Worm (Caenorhabditis elegans) whole organism, L4 larva: ENCODE data around the gene zig-12.

ENCODE experiments used
- F26F4.8 ChIP-seq: fragments of 200-800 bp; sonication (Bioruptor generic); conservative IDR thresholded peaks from 2 replicates; pipeline ENCODE4 v1.3.6; 2022; ENCODE audit warnings: missing genetic modification characterization, missing compliant biosample characterization
- F37D6.2 ChIP-seq: sonication (generic microtip); optimal IDR thresholded peaks from 2 replicates; lab custom pipeline; 2016; ENCODE audit warnings: mild to moderate bottlenecking, missing genetic modification characterization, missing compliant biosample characterization
- F44E2.7 ChIP-seq: fragments of 200-800 bp; sonication (Bioruptor generic); IDR thresholded peaks from 2 replicates; pipeline ENCODE4 v2.1.2; 2022; ENCODE audit warnings: missing genetic modification characterization, missing compliant biosample characterization
- R02D3.7 ChIP-seq: fragments of 150-350 bp; sonication (generic microtip); optimal IDR thresholded peaks from 3 replicates; lab custom pipeline; 2014; ENCODE audit warnings: missing biosample characterization, missing genetic modification characterization
- T26A8.4 ChIP-seq: fragments of 200-800 bp; sonication (Bioruptor generic); IDR thresholded peaks from 2 replicates; pipeline ENCODE4 v1.3.6; 2022; ENCODE audit warnings: missing genetic modification characterization, missing compliant biosample characterization
- Y105C5A.15 ChIP-seq: fragments of 200-800 bp; sonication (Bioruptor generic); IDR thresholded peaks from 2 replicates; pipeline ENCODE4 v1.3.6; 2022; ENCODE audit warnings: missing genetic modification characterization, missing compliant biosample characterization
- Y48G9A.11 ChIP-seq: fragments of 200-800 bp; sonication (Bioruptor generic); IDR thresholded peaks from 2 replicates; pipeline ENCODE4 v1.3.6; 2022; ENCODE audit warnings: missing genetic modification reagents, missing genetic modification characterization, missing compliant biosample characterization
- Y5F2A.4 ChIP-seq: fragments of 200-800 bp; sonication (Bioruptor generic); optimal IDR thresholded peaks from 2 replicates; lab custom pipeline; 2018; ENCODE audit warnings: mild to moderate bottlenecking, missing genetic modification characterization, missing compliant biosample characterization
- aly-2 ChIP-seq: sonication (generic microtip); optimal IDR thresholded peaks from 2 replicates; lab custom pipeline; 2018; ENCODE audit warnings: missing biosample characterization, missing genetic modification characterization
- ceh-20 ChIP-seq: fragments of 200-800 bp; sonication (Bioruptor generic); IDR thresholded peaks from 2 replicates; pipeline ENCODE4 v1.3.6; 2022; ENCODE audit warnings: missing genetic modification reagents, missing genetic modification characterization, missing compliant biosample characterization
- ceh-32 ChIP-seq: sonication (generic microtip); optimal IDR thresholded peaks from 2 replicates; lab custom pipeline; 2016; ENCODE audit warnings: mild to moderate bottlenecking, missing genetic modification characterization, missing compliant biosample characterization; ENCODE audit not compliant: poor library complexity
- ceh-62 ChIP-seq: sonication (generic microtip); optimal IDR thresholded peaks from 2 replicates; lab custom pipeline; 2017; ENCODE audit warnings: missing biosample characterization, missing genetic modification characterization
- ceh-82 ChIP-seq: sonication (generic microtip); optimal IDR thresholded peaks from 2 replicates; lab custom pipeline; 2017; ENCODE audit warnings: missing biosample characterization, missing genetic modification characterization
- daf-8 ChIP-seq: fragments of 200-800 bp; sonication (Bioruptor generic); IDR thresholded peaks from 2 replicates; pipeline ENCODE4 v1.3.6; 2022; ENCODE audit warnings: missing genetic modification characterization, missing compliant biosample characterization
- dve-1 ChIP-seq: sonication (generic microtip); optimal IDR thresholded peaks from 2 replicates; lab custom pipeline; 2017; ENCODE audit warnings: antibody characterized with exemption, mild to moderate bottlenecking, missing genetic modification characterization, missing compliant biosample characterization; ENCODE audit not compliant: insufficient read depth
- egl-27 ChIP-seq: sonication (generic microtip); optimal IDR thresholded peaks from 3 replicates; lab custom pipeline; 2017; ENCODE audit warnings: missing biosample characterization, missing genetic modification reagents, missing genetic modification characterization
- fkh-10 ChIP-seq: fragments of 150-350 bp; optimal IDR thresholded peaks from 2 replicates; lab custom pipeline; 2014; ENCODE audit warnings: missing biosample characterization, missing genetic modification reagents, missing genetic modification characterization
- hif-1 ChIP-seq, 2 experiments: sonication (generic microtip); optimal IDR thresholded peaks; 2 replicates each; lab custom pipeline; 2016 to 2017; ENCODE audit warnings: missing compliant biosample characterization in 2 of 2, missing genetic modification characterization in 2 of 2, missing genetic modification reagents in 2 of 2, missing genotype in 2 of 2, mild to moderate bottlenecking in 1 of 2
- hlh-11 ChIP-seq: fragments of 200-800 bp; sonication (Bioruptor generic); optimal IDR thresholded peaks from 2 replicates; lab custom pipeline; 2018; ENCODE audit warnings: mild to moderate bottlenecking, missing genetic modification characterization, missing compliant biosample characterization
- hmg-1.1 ChIP-seq: fragments of 200-800 bp; sonication (Bioruptor generic); IDR thresholded peaks from 2 replicates; pipeline ENCODE4 v1.3.6; 2022; ENCODE audit warnings: missing genetic modification reagents, missing genetic modification characterization, missing compliant biosample characterization
- jun-1 ChIP-seq: fragments of 150-350 bp; optimal IDR thresholded peaks from 2 replicates; lab custom pipeline; 2014; ENCODE audit warnings: missing biosample characterization, missing genetic modification reagents, missing genetic modification characterization
- lin-1 ChIP-seq: fragments of 200-800 bp; sonication (Bioruptor generic); IDR thresholded peaks from 2 replicates; pipeline ENCODE4 v1.3.6; 2022; ENCODE audit warnings: missing genetic modification reagents, missing genetic modification characterization, missing compliant biosample characterization
- lin-13 ChIP-seq: fragments of 150-350 bp; optimal IDR thresholded peaks from 2 replicates; lab custom pipeline; 2014; ENCODE audit warnings: missing biosample characterization, missing genetic modification reagents, missing genetic modification characterization
- lin-15B ChIP-seq: fragments of 150-350 bp; sonication (generic microtip); optimal IDR thresholded peaks from 3 replicates; lab custom pipeline; 2014; ENCODE audit warnings: missing biosample characterization, missing genetic modification characterization
- lir-3 ChIP-seq: sonication (generic microtip); optimal IDR thresholded peaks from 2 replicates; lab custom pipeline; 2016; ENCODE audit warnings: mild to moderate bottlenecking, missing genetic modification characterization, missing compliant biosample characterization
- lsy-2 ChIP-seq, 2 experiments: fragments of 150-350 bp in 1 of 2; sonication (generic microtip) in 1 of 2; optimal IDR thresholded peaks; 2 replicates each; lab custom pipeline; 2014 to 2017; ENCODE audit warnings: missing biosample characterization in 2 of 2, missing genetic modification characterization in 2 of 2
- madf-5 ChIP-seq, 2 experiments: fragments of 200-800 bp; sonication (Bioruptor generic); IDR thresholded peaks; 2 replicates each; pipeline ENCODE4 v1.3.6; 2022; ENCODE audit warnings: missing compliant biosample characterization in 2 of 2, missing genetic modification characterization in 2 of 2
- mes-2 ChIP-seq: sonication (generic microtip); optimal IDR thresholded peaks from 2 replicates; lab custom pipeline; 2016; ENCODE audit warnings: missing genotype, mild to moderate bottlenecking, missing genetic modification characterization, missing compliant biosample characterization; ENCODE audit not compliant: poor library complexity, severe bottlenecking
- mxl-2 ChIP-seq: fragments of 200-800 bp; sonication (Bioruptor generic); conservative IDR thresholded peaks from 2 replicates; pipeline ENCODE4 v1.3.6; 2022; ENCODE audit warnings: missing genetic modification reagents, missing genetic modification characterization, missing compliant biosample characterization
- mxl-3 ChIP-seq: fragments of 200-800 bp; sonication (Bioruptor generic); optimal IDR thresholded peaks from 2 replicates; lab custom pipeline; 2018; ENCODE audit warnings: mild to moderate bottlenecking, missing genetic modification characterization, missing compliant biosample characterization
- nhr-11 ChIP-seq: fragments of 150-350 bp; optimal IDR thresholded peaks from 2 replicates; lab custom pipeline; 2014; ENCODE audit warnings: missing biosample characterization, missing genetic modification characterization
- nhr-77 ChIP-seq: fragments of 150-350 bp; optimal IDR thresholded peaks from 2 replicates; lab custom pipeline; 2014; ENCODE audit warnings: missing biosample characterization, missing genetic modification characterization
- sdz-12 ChIP-seq: fragments of 200-800 bp; sonication (Bioruptor generic); optimal IDR thresholded peaks from 2 replicates; lab custom pipeline; 2018; ENCODE audit warnings: mild to moderate bottlenecking, missing genetic modification characterization, missing compliant biosample characterization
- spr-1 ChIP-seq: sonication (generic microtip); optimal IDR thresholded peaks from 2 replicates; lab custom pipeline; 2016; ENCODE audit warnings: mild to moderate bottlenecking, missing genetic modification characterization, missing compliant biosample characterization
- tag-97 ChIP-seq: fragments of 200-800 bp; sonication (Bioruptor generic); IDR thresholded peaks from 2 replicates; pipeline ENCODE4 v1.3.6; 2022; ENCODE audit warnings: missing genetic modification characterization, missing compliant biosample characterization
- tra-1 ChIP-seq: fragments of 200-800 bp; sonication (Bioruptor generic); IDR thresholded peaks from 2 replicates; pipeline ENCODE4 v1.3.6; 2022; ENCODE audit warnings: missing genetic modification reagents, missing genetic modification characterization, missing compliant biosample characterization
- unc-130 ChIP-seq: sonication (generic microtip); optimal IDR thresholded peaks from 2 replicates; lab custom pipeline; 2016; ENCODE audit warnings: missing genetic modification reagents, missing genetic modification characterization, missing compliant biosample characterization
- vab-7 ChIP-seq: fragments of 200-800 bp; sonication (Bioruptor generic); IDR thresholded peaks from 2 replicates; pipeline ENCODE4 v1.3.6; 2022; ENCODE audit warnings: missing genetic modification reagents, missing genetic modification characterization, missing compliant biosample characterization
- zag-1 ChIP-seq: fragments of 150-350 bp; optimal IDR thresholded peaks from 2 replicates; lab custom pipeline; 2014; ENCODE audit warnings: missing biosample characterization, missing genetic modification characterization
- zip-11 ChIP-seq: fragments of 200-800 bp; sonication (Bioruptor generic); IDR thresholded peaks from 2 replicates; pipeline ENCODE4 v1.3.6; 2022; ENCODE audit warnings: missing genetic modification characterization, missing compliant biosample characterization
- zip-2 ChIP-seq: fragments of 150-350 bp; optimal IDR thresholded peaks from 2 replicates; lab custom pipeline; 2014; ENCODE audit warnings: missing biosample characterization, missing genetic modification characterization
- ztf-11 ChIP-seq: fragments of 150-350 bp; optimal IDR thresholded peaks from 2 replicates; lab custom pipeline; 2014; ENCODE audit warnings: missing biosample characterization, missing genetic modification characterization

zig-12 gene

ce11 chrX:8723840-8724239 lies 39.9 kb upstream of the zig-12 start (continued):
- TF ChIP-seq F26F4.8 (GFP tag; lab: Robert Waterston, UW) (no peak), tag-97 (GFP tag; lab: Robert Waterston, UW) (no peak), Y5F2A.4 (GFP tag; lab: Kevin White, UChicago) (no peak), F44E2.7 (GFP tag; lab: Robert Waterston, UW) (no peak), lir-3 (tag; lab: Kevin White, UChicago) (no peak), spr-1 (tag; lab: Kevin White, UChicago) (no peak), lin-15B (tag; lab: Kevin White, UChicago) (no peak), zip-2 (tag; lab: Kevin White, UChicago) (no peak), ceh-20 (GFP tag; lab: Robert Waterston, UW) (0 out of 2 replicates have a peak, but pooled peaks have one; percentile 22), ceh-32 (no peak), daf-8 (GFP tag; lab: Robert Waterston, UW) (no peak), mes-2 (tag; lab: Kevin White, UChicago) (no peak), sdz-12 (GFP tag; lab: Kevin White, UChicago) (no peak), ztf-11 (tag; lab: Kevin White, UChicago) (no peak), lin-1 (GFP tag; lab: Robert Waterston, UW) (no peak), F37D6.2 (no peak), R02D3.7 (tag; lab: Kevin White, UChicago) (no peak), Y48G9A.11 (no peak), aly-2 (tag; lab: Kevin White, UChicago) (no peak), lin-13 (GFP tag; lab: Kevin White, UChicago) (no peak), egl-27 (tag; lab: Kevin White, UChicago) (no peak), tra-1 (GFP tag; lab: Robert Waterston, UW) (no peak), hif-1 (tag; optimal IDR thresholded peaks at IDR 0.05; lab: Kevin White, UChicago) (no peak), mxl-3 (peak; percentile 23), fkh-10 (GFP tag; lab: Kevin White, UChicago) (no peak), mxl-2 (GFP tag; lab: Robert Waterston, UW) (no peak), vab-7 (GFP tag; lab: Robert Waterston, UW) (no peak), ceh-62 (no peak), nhr-77 (no peak), lsy-2 (tag; optimal IDR thresholded peaks at IDR 0.05; lab: Kevin White, UChicago) (no peak), hlh-11 (peak; percentile 74), madf-5 (GFP tag; IDR thresholded peaks at IDR 0.05; lab: Robert Waterston, UW) (no peak), zag-1 (tag; lab: Kevin White, UChicago) (no peak), dve-1 (tag; lab: Kevin White, UChicago) (no peak), jun-1 (tag; lab: Kevin White, UChicago) (no peak), ceh-82 (tag; lab: Kevin White, UChicago) (no peak), T26A8.4 (no peak), Y105C5A.15 (GFP tag; lab: Robert Waterston, UW) (no peak), unc-130 (no peak), zip-11 (GFP tag; lab: Robert Waterston, UW) (no peak), hmg-1.1 (GFP tag; lab: Robert Waterston, UW) (0 out of 2 replicates have a peak, but pooled peaks have one; percentile 15)

- TF ChIP-seq F37D6.2 (no peak), mxl-3 (no peak), nhr-11 (tag; lab: Kevin White, UChicago) (peak; percentile 28)
Measured at ce11 chrX:8727306-8727705, 36.4 kb upstream of the zig-12 start, which contains the start of gene EGAP4.1. Gene EGAP4.1 (minus strand): TSS chrX:8727406.
